Worm (Caenorhabditis elegans) whole organism, L4 larva: Measurements from ENCODE around the gene msp-32.
A peak's percentile ranks its signal among the peaks of the same experiment; 100 is the strongest.
"Not testable (repeated sequence)": the region's sequence is repeated elsewhere in the genome, so short reads cannot be mapped to it uniquely, and the experiment has no call there.

Experiments
- F26F4.8 ChIP-seq: fragments of 200-800 bp; sonication (Bioruptor generic); conservative IDR thresholded peaks from 2 replicates; pipeline ENCODE4 v1.3.6; 2022; ENCODE audit warnings: missing genetic modification characterization, missing compliant biosample characterization
- F49E8.2 ChIP-seq: sonication (generic microtip); optimal IDR thresholded peaks from 2 replicates; lab custom pipeline; 2016; ENCODE audit warnings: missing compliant biosample characterization, mild to moderate bottlenecking, missing genetic modification characterization, borderline replicate concordance
- R02D3.7 ChIP-seq: fragments of 150-350 bp; sonication (generic microtip); optimal IDR thresholded peaks from 3 replicates; lab custom pipeline; 2014; ENCODE audit warnings: missing biosample characterization, missing genetic modification characterization
- T20F7.1 ChIP-seq: fragments of 200-800 bp; sonication (Bioruptor generic); optimal IDR thresholded peaks from 2 replicates; lab custom pipeline; 2018; ENCODE audit warnings: mild to moderate bottlenecking, missing genetic modification characterization, missing compliant biosample characterization
- Y5F2A.4 ChIP-seq: fragments of 200-800 bp; sonication (Bioruptor generic); optimal IDR thresholded peaks from 2 replicates; lab custom pipeline; 2018; ENCODE audit warnings: mild to moderate bottlenecking, missing genetic modification characterization, missing compliant biosample characterization
- aha-1 ChIP-seq: fragments of 150-350 bp; peaks from one replicate; lab custom pipeline; 2014; ENCODE audit warnings: missing biosample characterization, missing genetic modification characterization
- ceh-44 ChIP-seq: fragments of 200-800 bp; sonication (Bioruptor generic); IDR thresholded peaks from 2 replicates; pipeline ENCODE4 v1.3.6; 2022; ENCODE audit warnings: missing genetic modification reagents, missing genetic modification characterization, missing compliant biosample characterization
- dmd-6 ChIP-seq: fragments of 200-800 bp; sonication (Bioruptor generic); IDR thresholded peaks from 2 replicates; pipeline ENCODE4 v1.3.6; 2022; ENCODE audit warnings: missing genetic modification reagents, missing genetic modification characterization, missing compliant biosample characterization
- dmd-9 ChIP-seq: fragments of 200-800 bp; sonication (Bioruptor generic); IDR thresholded peaks from 2 replicates; pipeline ENCODE4 v1.3.6; 2022; ENCODE audit warnings: missing genetic modification reagents, missing genetic modification characterization, missing compliant biosample characterization
- dve-1 ChIP-seq: sonication (generic microtip); optimal IDR thresholded peaks from 2 replicates; lab custom pipeline; 2017; ENCODE audit warnings: antibody characterized with exemption, mild to moderate bottlenecking, missing genetic modification characterization, missing compliant biosample characterization; ENCODE audit not compliant: insufficient read depth
- gei-8 ChIP-seq: fragments of 200-800 bp; sonication (Bioruptor generic); optimal IDR thresholded peaks from 2 replicates; lab custom pipeline; 2018; ENCODE audit warnings: mild to moderate bottlenecking, missing genetic modification characterization, missing compliant biosample characterization
- hlh-11 ChIP-seq: fragments of 200-800 bp; sonication (Bioruptor generic); optimal IDR thresholded peaks from 2 replicates; lab custom pipeline; 2018; ENCODE audit warnings: mild to moderate bottlenecking, missing genetic modification characterization, missing compliant biosample characterization
- hlh-30 ChIP-seq: sonication (generic microtip); optimal IDR thresholded peaks from 2 replicates; lab custom pipeline; 2017; ENCODE audit warnings: antibody characterized with exemption, mild to moderate bottlenecking, missing genetic modification characterization, missing compliant biosample characterization; ENCODE audit not compliant: insufficient read depth
- jun-1 ChIP-seq: fragments of 150-350 bp; optimal IDR thresholded peaks from 2 replicates; lab custom pipeline; 2014; ENCODE audit warnings: missing biosample characterization, missing genetic modification reagents, missing genetic modification characterization
- lin-15B ChIP-seq: fragments of 150-350 bp; sonication (generic microtip); optimal IDR thresholded peaks from 3 replicates; lab custom pipeline; 2014; ENCODE audit warnings: missing biosample characterization, missing genetic modification characterization
- lin-38 ChIP-seq: fragments of 200-800 bp; sonication (Bioruptor generic); IDR thresholded peaks from 2 replicates; pipeline ENCODE4 v1.3.6; 2022; ENCODE audit warnings: missing genetic modification reagents, missing genetic modification characterization, missing compliant biosample characterization
- lsy-2 ChIP-seq, 2 experiments: fragments of 150-350 bp in 1 of 2; sonication (generic microtip) in 1 of 2; optimal IDR thresholded peaks; 2 replicates each; lab custom pipeline; 2014 to 2017; ENCODE audit warnings: missing biosample characterization in 2 of 2, missing genetic modification characterization in 2 of 2
- madf-9 ChIP-seq: fragments of 200-800 bp; sonication (Bioruptor generic); conservative IDR thresholded peaks from 2 replicates; pipeline ENCODE4 v1.3.6; 2022; ENCODE audit warnings: missing genetic modification reagents, missing genetic modification characterization, missing compliant biosample characterization
- mdt-29 ChIP-seq: fragments of 200-800 bp; sonication (Bioruptor generic); IDR thresholded peaks from 2 replicates; pipeline ENCODE4 v1.3.6; 2022; ENCODE audit warnings: missing genetic modification reagents, missing genetic modification characterization, missing compliant biosample characterization
- mep-1 ChIP-seq: fragments of 150-350 bp; sonication (generic microtip); optimal IDR thresholded peaks from 3 replicates; lab custom pipeline; 2014; ENCODE audit warnings: missing biosample characterization, missing genetic modification characterization
- mxl-2 ChIP-seq: fragments of 200-800 bp; sonication (Bioruptor generic); conservative IDR thresholded peaks from 2 replicates; pipeline ENCODE4 v1.3.6; 2022; ENCODE audit warnings: missing genetic modification reagents, missing genetic modification characterization, missing compliant biosample characterization
- nhr-10 ChIP-seq: fragments of 150-350 bp; optimal IDR thresholded peaks from 2 replicates; lab custom pipeline; 2014; ENCODE audit warnings: missing biosample characterization, missing genetic modification characterization
- nhr-11 ChIP-seq: fragments of 150-350 bp; optimal IDR thresholded peaks from 2 replicates; lab custom pipeline; 2014; ENCODE audit warnings: missing biosample characterization, missing genetic modification characterization
- nhr-111 ChIP-seq: fragments of 200-800 bp; sonication (Bioruptor generic); optimal IDR thresholded peaks from 2 replicates; lab custom pipeline; 2018; ENCODE audit warnings: mild to moderate bottlenecking, missing genetic modification characterization, missing compliant biosample characterization
- nhr-28 ChIP-seq: fragments of 150-350 bp; optimal IDR thresholded peaks from 2 replicates; lab custom pipeline; 2014; ENCODE audit warnings: missing biosample characterization, missing genetic modification characterization
- nhr-41 ChIP-seq: fragments of 200-800 bp; sonication (Bioruptor generic); IDR thresholded peaks from 2 replicates; pipeline ENCODE4 v1.3.6; 2022; ENCODE audit warnings: missing genetic modification reagents, missing genetic modification characterization, missing compliant biosample characterization
- nhr-6 ChIP-seq: fragments of 150-350 bp; optimal IDR thresholded peaks from 2 replicates; lab custom pipeline; 2014; ENCODE audit warnings: missing biosample characterization, missing genetic modification characterization
- pha-4 ChIP-seq, 2 experiments: fragments of 150-350 bp in 1 of 2; fragments of 200-800 bp in 1 of 2; sonication (Bioruptor generic) in 1 of 2; IDR thresholded peaks in 1 of 2; optimal IDR thresholded peaks in 1 of 2; 2 replicates each; pipeline versions ENCODE4 v1.3.6 to Lab custom; 2014 to 2022; ENCODE audit warnings: missing genetic modification characterization in 2 of 2, missing genetic modification reagents in 2 of 2, missing biosample characterization in 1 of 2, missing compliant biosample characterization in 1 of 2
- php-3 ChIP-seq: fragments of 200-800 bp; sonication (Bioruptor generic); IDR thresholded peaks from 2 replicates; pipeline ENCODE4 v1.3.6; 2022; ENCODE audit warnings: missing genetic modification reagents, missing genetic modification characterization, missing compliant biosample characterization
- pqm-1 ChIP-seq: sonication (generic microtip); optimal IDR thresholded peaks from 2 replicates; lab custom pipeline; 2017; ENCODE audit warnings: missing biosample characterization, missing genetic modification characterization
- rbr-2 ChIP-seq: sonication (generic microtip); optimal IDR thresholded peaks from 2 replicates; lab custom pipeline; 2016; ENCODE audit warnings: missing genotype, missing genetic modification characterization, missing compliant biosample characterization
- skn-1 ChIP-seq: fragments of 150-350 bp; optimal IDR thresholded peaks from 2 replicates; lab custom pipeline; 2014; ENCODE audit warnings: missing biosample characterization, missing genetic modification characterization
- unc-130 ChIP-seq: sonication (generic microtip); optimal IDR thresholded peaks from 2 replicates; lab custom pipeline; 2016; ENCODE audit warnings: missing genetic modification reagents, missing genetic modification characterization, missing compliant biosample characterization
- unc-62 ChIP-seq, 3 experiments: fragments of 150-350 bp in 1 of 3; sonication (generic microtip); optimal IDR thresholded peaks in 2 of 3; peaks in 1 of 3; 1 replicate in 1 of 3; 2 replicates in 2 of 3; lab custom pipeline; 2014 to 2017; ENCODE audit warnings: missing biosample characterization in 3 of 3, missing genetic modification characterization in 3 of 3, missing genetic modification reagents in 3 of 3, missing genotype in 1 of 3
- zfp-3 ChIP-seq: fragments of 200-800 bp; sonication (Bioruptor generic); conservative IDR thresholded peaks from 2 replicates; pipeline ENCODE4 v1.3.6; 2022; ENCODE audit warnings: missing genetic modification reagents, missing genetic modification characterization, missing compliant biosample characterization
- ztf-11 ChIP-seq: fragments of 150-350 bp; optimal IDR thresholded peaks from 2 replicates; lab custom pipeline; 2014; ENCODE audit warnings: missing biosample characterization, missing genetic modification characterization

Gene msp-32

ce11 chrII:4914214-4914613, 15.6 kb downstream of the msp-32 start, which contains the start of gene R05F9.11:
R05F9.11 (minus strand) TSS chrII:4914218.
- TF ChIP-seq zfp-3 (GFP tag; lab: Robert Waterston, UW) (no peak), F49E8.2 (tag; lab: Kevin White, UChicago) (peak; percentile 10), lsy-2 (tag; optimal IDR thresholded peaks at IDR 0.05; lab: Kevin White, UChicago) (peak in 1 of 2 experiments; percentile 58), unc-130 (GFP tag; lab: Kevin White, UChicago) (peak; percentile 10), jun-1 (no peak)
- TF ChIP-seq, all 104 proteins: peak for 3

DNA sequence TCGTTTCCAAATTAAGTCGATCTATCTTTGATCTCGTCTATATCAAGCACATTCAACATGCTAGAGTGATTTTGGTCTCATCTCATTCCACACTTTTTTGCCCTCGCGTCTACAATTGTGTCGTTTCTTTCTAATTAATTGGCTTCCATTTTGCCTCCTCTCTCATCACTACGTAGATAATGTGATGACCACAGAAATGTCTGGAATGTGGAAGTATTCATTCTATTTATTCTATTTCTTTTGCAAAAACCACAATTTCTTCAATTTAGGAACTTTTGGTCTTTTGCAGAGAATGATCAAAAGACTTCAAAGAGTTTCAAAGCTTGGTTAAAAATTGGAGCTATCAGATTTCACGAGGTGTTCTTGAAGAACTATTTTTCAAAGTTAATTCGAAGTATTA, 16.9 kb downstream of the msp-32 start:
- TF ChIP-seq aha-1 (peak; percentile 48), Y5F2A.4 (GFP tag; lab: Kevin White, UChicago) (no peak), ztf-11 (no peak), rbr-2 (tag; lab: Kevin White, UChicago) (no peak), T20F7.1 (GFP tag; lab: Kevin White, UChicago) (no peak)

DNA sequence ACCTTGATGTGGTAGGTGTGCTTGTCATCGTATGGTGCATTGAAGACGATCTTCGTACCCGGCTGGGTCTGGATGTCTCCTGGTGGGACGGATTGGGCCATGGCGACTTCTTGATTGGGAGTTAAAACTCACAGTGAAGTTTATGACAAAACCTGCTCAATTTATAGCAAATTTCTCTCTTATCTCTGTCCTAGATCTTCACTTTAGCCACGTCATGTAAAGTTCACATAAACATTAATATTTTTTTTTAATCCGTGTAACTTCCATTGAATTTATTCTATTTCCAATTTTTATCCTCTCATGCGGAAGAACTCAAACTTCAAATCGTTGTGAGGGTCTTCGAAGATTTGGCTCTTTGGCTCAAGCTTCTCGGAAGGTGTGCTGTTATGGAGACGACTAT, 17.8 kb downstream of the msp-32 start, which contains the start of gene msp-31:
TSS of gene msp-31 (minus strand) at position 101 of the 400 bp plus-strand sequence.
- not testable (repeated sequence) for TF ChIP-seq lin-38, F26F4.8, ceh-44 (GFP tag; lab: Robert Waterston, UW)

DNA sequence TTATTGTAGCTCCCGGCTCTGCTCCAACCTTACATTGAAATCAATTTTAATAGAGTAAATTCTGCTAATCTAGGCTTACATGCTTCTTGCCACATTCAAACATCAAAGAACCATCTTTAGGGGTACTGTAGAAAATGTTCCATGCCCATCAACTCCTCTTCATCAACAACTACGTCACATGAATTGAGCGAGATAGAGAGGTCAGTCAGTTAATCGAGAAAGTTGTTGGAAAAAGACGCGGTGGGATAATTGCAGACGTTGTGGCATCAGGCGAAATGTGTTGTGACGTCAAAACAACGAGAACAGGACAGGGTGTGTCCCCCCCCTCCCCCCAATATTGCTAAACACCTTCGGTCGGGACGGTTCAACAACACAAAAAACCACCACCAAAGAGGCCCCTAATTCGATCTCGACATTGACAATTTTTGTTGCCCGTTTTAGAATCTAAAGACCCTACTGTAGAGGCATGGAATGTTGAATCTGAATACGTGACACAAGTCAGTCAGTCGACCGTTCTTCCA, 19.9 kb downstream of the msp-32 start:
- TF ChIP-seq unc-62 (GFP tag; optimal IDR thresholded peaks at IDR 0.05 in 1 of 2; lab: Kevin White, UChicago): peak in 1 of 2 experiments; percentile 62
- no peak for TF ChIP-seq unc-62 (tag; optimal IDR thresholded peaks at IDR 0.05; lab: Kevin White, UChicago)
- TF ChIP-seq gei-8 (GFP tag; lab: Kevin White, UChicago): no peak

DNA sequence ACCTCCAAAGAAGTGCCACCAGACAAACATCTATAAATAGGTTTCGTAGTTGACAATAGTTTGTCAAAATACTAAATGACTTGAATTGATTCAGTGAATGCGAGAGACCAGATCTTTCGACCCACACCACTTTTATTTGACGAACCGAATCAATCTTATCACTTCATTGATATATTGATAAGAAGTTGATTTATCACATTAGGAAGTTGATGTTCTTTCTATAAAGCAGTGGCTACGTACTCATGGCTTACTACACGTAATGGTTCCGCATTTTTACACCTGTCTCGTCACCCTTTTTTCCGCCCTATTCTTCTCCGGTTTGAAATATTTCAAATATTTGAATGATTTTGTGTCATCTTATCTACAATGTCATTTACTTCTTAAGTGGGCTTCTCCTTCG, 22.0 kb downstream of the msp-32 start:
- TF ChIP-seq pqm-1 (tag; lab: Kevin White, UChicago) (peak; percentile 63), php-3 (GFP tag; lab: Robert Waterston, UW) (no peak), nhr-6 (tag; lab: Kevin White, UChicago) (no peak), dve-1 (tag; lab: Kevin White, UChicago) (peak; percentile 42), hlh-11 (peak; percentile 6), dmd-9 (GFP tag; lab: Robert Waterston, UW) (no peak), nhr-28 (tag; lab: Kevin White, UChicago) (peak; percentile 17)

ce11 chrII:4924729-4925128, 26.1 kb downstream of the msp-32 start:
- TF ChIP-seq unc-62 (GFP tag; optimal IDR thresholded peaks at IDR 0.05 in 1 of 2; lab: Kevin White, UChicago) (peak in 1 of 2 experiments; percentile 96), unc-62 (tag; optimal IDR thresholded peaks at IDR 0.05; lab: Kevin White, UChicago) (no peak), aha-1 (peak; percentile 12), nhr-111 (GFP tag; lab: Kevin White, UChicago) (no peak), lin-38 (GFP tag; lab: Robert Waterston, UW) (no peak)

- TF ChIP-seq nhr-10 (tag; lab: Kevin White, UChicago): no peak
- TF ChIP-seq mxl-2 (GFP tag; lab: Robert Waterston, UW): 0 out of 2 replicates have a peak, but pooled peaks have one; percentile 27
- TF ChIP-seq R02D3.7 (tag; lab: Kevin White, UChicago): no peak
- peak; percentile 62 for TF ChIP-seq mep-1 (tag; lab: Kevin White, UChicago)
- peak; percentile 62 for TF ChIP-seq hlh-30
- TF ChIP-seq zfp-3 (GFP tag; lab: Robert Waterston, UW): 0 out of 2 replicates have a peak, but pooled peaks have one; percentile 37
- peak in 1 of 2 experiments; percentile 25 for TF ChIP-seq lsy-2 (tag; optimal IDR thresholded peaks at IDR 0.05; lab: Kevin White, UChicago)
- TF ChIP-seq nhr-11 (tag; lab: Kevin White, UChicago): no peak
- TF ChIP-seq ceh-44 (GFP tag; lab: Robert Waterston, UW): no peak
- peak; percentile 77; the same call in 1 of the 2 replicates for TF ChIP-seq nhr-41
- TF ChIP-seq skn-1 (tag; lab: Kevin White, UChicago): no peak
- no peak for TF ChIP-seq lin-15B
- peak; percentile 99 for TF ChIP-seq dmd-6 (GFP tag; lab: Robert Waterston, UW)
- TF ChIP-seq php-3 (GFP tag; lab: Robert Waterston, UW): peak; percentile 60
- no peak; the same call in 1 of the 2 replicates for TF ChIP-seq pha-4 (GFP tag; IDR thresholded peaks at IDR 0.05; lab: Robert Waterston, UW)
- no peak for TF ChIP-seq pha-4 (tag; optimal IDR thresholded peaks at IDR 0.05; lab: Kevin White, UChicago)
- peak; percentile 82 for TF ChIP-seq mdt-29 (GFP tag; lab: Robert Waterston, UW)
- no peak for TF ChIP-seq madf-9
These were observed 26.7 kb downstream of the msp-32 start, which contains the start of gene aagr-2 for ce11 chrII:4925198-4925764. aagr-2 (minus strand) TSS chrII:4925248.
